Fruit fly (Drosophila melanogaster): ENCODE measurements around the gene CG17786.
A peak's percentile ranks its signal among the peaks of the same experiment; 100 is the strongest.

Gene CG17786

DNA sequence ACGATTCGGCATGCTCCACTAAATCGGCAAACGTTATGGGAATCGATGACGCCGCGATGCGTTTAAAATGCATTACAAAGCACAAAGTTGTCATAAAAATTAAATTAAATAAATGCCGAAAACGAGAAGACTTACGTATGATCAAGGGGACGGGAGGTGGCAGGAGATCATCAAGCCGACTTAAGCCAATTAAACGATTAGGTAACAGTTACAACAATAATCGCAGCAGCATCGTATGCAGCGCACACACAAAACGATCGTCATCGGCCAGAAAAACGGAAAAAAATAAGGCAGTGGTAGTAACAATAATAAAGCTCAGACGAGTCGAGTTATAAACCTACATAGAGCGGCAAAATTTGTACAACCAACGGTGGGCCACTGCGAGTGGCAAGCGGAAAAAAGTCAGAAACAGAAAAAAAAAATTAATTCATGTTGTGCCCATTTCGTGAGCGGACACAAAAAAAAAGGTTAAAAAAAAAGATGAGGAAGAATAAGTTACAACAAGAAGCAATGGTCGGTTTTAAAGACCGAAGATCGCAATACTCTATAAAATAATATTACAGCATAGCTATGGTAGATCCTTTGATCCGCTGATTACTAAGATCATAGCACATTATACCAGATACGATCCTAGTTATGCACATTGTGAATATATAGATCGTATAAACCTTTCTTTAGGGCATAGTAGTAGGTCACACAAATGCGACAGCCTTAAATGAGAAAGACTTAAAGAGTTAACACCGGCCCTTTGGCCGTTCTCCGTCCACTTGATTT lies 12.0 kb downstream of the CG17786 start:
- TF ChIP-seq tj (GFP tag; optimal IDR thresholded peaks at IDR 0.05) (peak; percentile 76), bab1 (GFP tag; optimal IDR thresholded peaks at IDR 0.05) (no peak), kay (GFP tag; ENCODE audit: borderline replicate concordance) (no peak), CG12768 (GFP tag; optimal IDR thresholded peaks at IDR 0.05) (no peak)

DNA sequence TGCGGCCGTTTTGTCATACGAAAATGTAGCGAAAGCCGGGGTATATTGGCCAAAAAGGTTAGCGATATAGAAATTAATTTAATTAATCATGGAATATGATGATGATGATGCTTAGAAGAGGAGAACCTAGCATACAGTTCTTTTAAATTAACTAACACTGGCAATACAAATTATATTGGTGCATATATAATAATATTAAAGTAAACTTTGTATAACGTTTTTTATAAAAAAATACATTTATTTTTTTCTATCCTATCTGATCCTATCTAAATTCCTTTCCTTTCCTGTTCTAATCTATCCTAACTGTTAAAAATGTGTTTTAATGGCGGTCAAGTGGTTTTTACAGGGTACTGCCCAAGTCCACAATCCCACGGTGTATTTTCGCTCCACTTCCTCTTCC lies 12.6 kb downstream of the CG17786 start:
- TF ChIP-seq CG5204 (GFP tag; optimal IDR thresholded peaks at IDR 0.05): no peak

DNA sequence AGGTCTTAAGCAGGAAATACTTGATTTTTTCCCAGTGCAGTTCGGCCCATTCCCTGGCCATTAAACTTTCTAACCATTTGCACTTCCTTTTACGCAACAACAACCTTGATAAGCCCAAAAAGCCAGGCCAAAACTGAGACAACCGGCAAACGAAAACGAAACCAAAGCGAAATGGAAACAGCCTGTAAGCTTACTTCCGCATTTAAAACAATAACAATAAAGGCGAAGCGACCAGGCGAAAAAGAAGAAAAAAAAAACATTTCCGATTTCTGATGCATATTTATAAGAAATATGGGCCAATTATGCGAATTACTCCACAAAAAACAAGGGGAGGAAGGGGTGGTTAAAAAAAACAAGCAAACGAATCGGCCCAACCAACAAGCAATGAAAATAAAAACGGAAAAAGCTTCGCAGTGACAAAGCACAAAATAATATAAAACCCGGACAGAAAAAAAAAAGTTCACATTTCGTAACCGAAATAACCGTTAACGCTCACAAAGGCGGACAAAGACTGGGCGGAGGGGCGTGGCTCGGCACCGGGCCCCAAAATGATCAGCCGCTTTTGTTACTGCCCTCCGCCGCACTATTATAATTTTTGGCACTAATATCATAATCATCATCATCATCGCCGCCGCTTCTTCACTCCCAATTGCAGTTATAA lies 13.2 kb downstream of the CG17786 start:
- peak; percentile 7 for TF ChIP-seq tj (GFP tag; optimal IDR thresholded peaks at IDR 0.05)
- peak in 1 of 2 experiments; percentile 13 for TF ChIP-seq cnc (optimal IDR thresholded peaks at IDR 0.05)
- no peak for TF ChIP-seq CG7101 (tag; optimal IDR thresholded peaks at IDR 0.05)

DNA sequence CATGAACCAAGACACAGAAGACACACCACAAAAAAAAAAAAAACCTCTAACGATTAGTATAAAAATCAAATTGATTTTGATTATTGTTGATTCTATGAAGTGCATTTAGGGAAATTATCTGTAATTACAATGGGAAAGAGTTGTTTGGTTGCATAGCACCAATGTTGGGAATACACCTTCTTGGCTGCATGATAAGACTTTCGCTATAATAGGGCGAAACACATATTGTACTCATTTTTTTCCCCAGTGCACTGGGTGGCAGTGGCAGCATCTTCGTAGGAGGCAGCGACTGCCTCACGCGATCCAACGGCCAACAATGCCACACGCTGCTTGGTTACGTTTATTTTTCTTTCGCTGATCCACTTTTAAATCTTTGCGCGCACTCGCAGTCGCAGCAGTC lies 14.5 kb downstream of the CG17786 start:
- no peak for TF ChIP-seq CG33017 (tag; optimal IDR thresholded peaks at IDR 0.05)
- no peak for TF ChIP-seq toe (GFP tag; optimal IDR thresholded peaks at IDR 0.05)
- no peak for TF ChIP-seq Mnt (GFP tag; optimal IDR thresholded peaks at IDR 0.05)
- TF ChIP-seq pad (GFP tag; optimal IDR thresholded peaks at IDR 0.05): no peak
- TF ChIP-seq CG7045 (GFP tag; optimal IDR thresholded peaks at IDR 0.05): no peak
- TF ChIP-seq cnc (optimal IDR thresholded peaks at IDR 0.05): no peak
- TF ChIP-seq Clk (GFP tag; optimal IDR thresholded peaks at IDR 0.05): no peak
- no peak for TF ChIP-seq CG1620 (GFP tag; optimal IDR thresholded peaks at IDR 0.05)

DNA sequence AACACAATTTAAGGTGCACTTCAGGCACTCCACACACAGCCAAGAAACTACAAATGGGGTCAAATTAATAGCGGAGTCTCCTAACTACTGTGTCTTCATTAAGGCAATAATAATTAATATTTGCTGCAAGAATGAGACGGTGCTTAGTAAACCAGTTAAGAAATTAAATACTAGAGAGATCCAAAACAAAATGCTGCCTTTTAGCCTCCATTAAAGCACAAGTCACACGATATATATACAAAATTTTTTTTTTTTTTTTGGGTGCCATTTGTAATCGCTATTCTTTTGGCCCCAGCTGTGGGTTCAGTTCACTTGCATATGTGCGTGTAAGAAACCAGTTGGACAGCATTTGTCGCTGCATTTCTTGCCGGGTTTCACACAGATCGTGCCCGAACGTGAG lies 15.1 kb downstream of the CG17786 start:
- TF ChIP-seq cic (GFP tag; optimal IDR thresholded peaks at IDR 0.05): no peak
- no peak for TF ChIP-seq Hr96 (GFP tag; optimal IDR thresholded peaks at IDR 0.05)
- TF ChIP-seq kay (GFP tag; ENCODE audit: borderline replicate concordance): no peak
- TF ChIP-seq toe (GFP tag; optimal IDR thresholded peaks at IDR 0.05): no peak
- TF ChIP-seq pad (GFP tag; optimal IDR thresholded peaks at IDR 0.05): no peak
- TF ChIP-seq CG5204 (GFP tag; optimal IDR thresholded peaks at IDR 0.05): no peak
- no peak for TF ChIP-seq Mnt (GFP tag; optimal IDR thresholded peaks at IDR 0.05)
- no peak for TF ChIP-seq cnc (optimal IDR thresholded peaks at IDR 0.05)
- no peak for TF ChIP-seq Clk (GFP tag; optimal IDR thresholded peaks at IDR 0.05)
- no peak for TF ChIP-seq CG7045 (GFP tag; optimal IDR thresholded peaks at IDR 0.05)

DNA sequence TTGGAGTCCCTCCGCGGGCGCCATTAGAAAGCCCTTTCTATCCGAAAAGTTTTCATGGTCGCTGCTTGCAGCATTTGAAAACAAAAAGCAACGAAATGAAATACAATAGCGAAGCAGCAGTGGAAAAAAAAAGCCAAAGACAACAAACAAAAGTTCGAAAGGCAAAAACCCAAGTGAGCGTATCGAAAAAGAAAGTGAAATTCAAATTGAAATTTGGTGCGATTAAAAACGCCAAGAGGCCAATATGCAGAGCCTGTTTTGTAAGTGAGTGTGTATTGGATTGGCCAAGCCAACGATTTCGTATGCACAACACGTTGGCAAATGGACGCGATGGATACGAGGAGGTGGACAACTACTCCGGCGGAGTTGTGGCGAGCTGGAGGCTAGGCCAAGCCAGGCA lies 15.8 kb downstream of the CG17786 start:
- no peak for TF ChIP-seq Clk (GFP tag; optimal IDR thresholded peaks at IDR 0.05)
- no peak for TF ChIP-seq pad (GFP tag; optimal IDR thresholded peaks at IDR 0.05)
- TF ChIP-seq CG33017 (tag; optimal IDR thresholded peaks at IDR 0.05): no peak
- no peak for TF ChIP-seq cnc (optimal IDR thresholded peaks at IDR 0.05)

DNA sequence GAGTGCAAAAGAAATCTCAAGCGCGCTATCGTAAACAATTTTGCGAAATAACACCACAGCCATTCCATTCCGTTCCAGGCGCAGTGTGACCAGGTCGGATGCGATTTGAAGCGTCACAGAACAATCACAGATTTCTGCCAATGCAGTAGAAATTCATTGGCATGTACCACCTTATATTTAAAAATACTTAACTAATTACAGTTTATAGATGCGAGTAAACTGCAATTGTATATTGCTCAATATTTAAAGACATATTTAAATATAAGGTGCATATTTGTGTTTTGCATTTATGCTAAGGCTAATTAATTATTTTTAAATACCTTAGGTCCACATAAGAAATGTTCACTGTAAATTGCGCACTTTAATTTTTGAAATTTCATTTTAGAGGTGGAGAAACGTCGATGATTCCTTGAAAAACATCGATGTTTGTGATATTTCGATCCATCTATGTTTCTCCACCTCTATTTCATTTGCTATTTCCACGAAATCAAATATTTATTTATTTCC lies 25.1 kb downstream of the CG17786 start, which contains the start of the genes SMC6 and CG6204:
Gene SMC6 (minus strand): TSS at position 51 of the 507 bp plus-strand sequence.
Gene CG6204 (plus strand): TSS at position 460 of the 507 bp plus-strand sequence.
- peak; percentile 96 for TF ChIP-seq CG7101 (tag; optimal IDR thresholded peaks at IDR 0.05)
- peak; percentile 85 for TF ChIP-seq Crg-1 (GFP tag; optimal IDR thresholded peaks at IDR 0.05)
- TF ChIP-seq cnc (optimal IDR thresholded peaks at IDR 0.05): no peak
- peak; percentile 90 for TF ChIP-seq CG12768 (GFP tag; optimal IDR thresholded peaks at IDR 0.05)
- TF ChIP-seq kay (GFP tag; ENCODE audit: borderline replicate concordance): no peak
- peak; percentile 65 for TF ChIP-seq Mnt (GFP tag; optimal IDR thresholded peaks at IDR 0.05)
- peak; percentile 95 for TF ChIP-seq toe (GFP tag; optimal IDR thresholded peaks at IDR 0.05)
- peak; percentile 93 for TF ChIP-seq CG7045 (GFP tag; optimal IDR thresholded peaks at IDR 0.05)
- TF ChIP-seq cic (GFP tag; optimal IDR thresholded peaks at IDR 0.05): peak; percentile 63
- peak; percentile 94 for TF ChIP-seq CG33017 (tag; optimal IDR thresholded peaks at IDR 0.05)
- peak; percentile 86 for TF ChIP-seq ovo (GFP tag; optimal IDR thresholded peaks at IDR 0.05)
- TF ChIP-seq tj (GFP tag; optimal IDR thresholded peaks at IDR 0.05): peak; percentile 81
- peak; percentile 96 for TF ChIP-seq bab1 (GFP tag; optimal IDR thresholded peaks at IDR 0.05)
- peak; percentile 92 for TF ChIP-seq CG11617 (GFP tag; optimal IDR thresholded peaks at IDR 0.05)
- TF ChIP-seq pad (GFP tag; optimal IDR thresholded peaks at IDR 0.05): peak; percentile 76
- TF ChIP-seq Clk (GFP tag; optimal IDR thresholded peaks at IDR 0.05): peak; percentile 77
- TF ChIP-seq CG14711 (tag; optimal IDR thresholded peaks at IDR 0.05): peak; percentile 92
- TF ChIP-seq Hr96 (GFP tag; optimal IDR thresholded peaks at IDR 0.05): peak; percentile 86
- TF ChIP-seq CG1620 (GFP tag; optimal IDR thresholded peaks at IDR 0.05): peak; percentile 85
- TF ChIP-seq CG5204 (GFP tag; optimal IDR thresholded peaks at IDR 0.05): peak; percentile 92
